Fruit fly (Drosophila melanogaster) whole organism, embryonic: Measurements from ENCODE around the gene CG4968.
A peak's percentile ranks its signal among the peaks of the same experiment; 100 is the strongest.

Experiments used
- Bteb2 ChIP-seq: fragments of 200-800 bp; sonication (Bioruptor generic); optimal IDR thresholded peaks from 2 replicates; lab custom pipeline; 2016; ENCODE audit warnings: missing biosample characterization, missing genetic modification characterization
- CG10267 ChIP-seq: fragments of 200-800 bp; sonication (Bioruptor generic); optimal IDR thresholded peaks from 2 replicates; lab custom pipeline; 2018; ENCODE audit warnings: missing biosample characterization, mild to moderate bottlenecking, missing genetic modification characterization, moderate library complexity
- CG11398 ChIP-seq: fragments of 200-800 bp; sonication (Bioruptor generic); optimal IDR thresholded peaks from 2 replicates; lab custom pipeline; 2016; ENCODE audit warnings: missing biosample characterization, missing genetic modification characterization
- CG16813 ChIP-seq: fragments of 200-800 bp; sonication (Bioruptor generic); IDR thresholded peaks from 3 replicates; pipeline ENCODE4 v1.3.6; 2022; ENCODE audit warnings: missing biosample characterization, missing genetic modification characterization; ENCODE audit not compliant: partially characterized antibody
- CG18262 ChIP-seq: fragments of 200-800 bp; optimal IDR thresholded peaks from 3 replicates; lab custom pipeline; 2019; ENCODE audit warnings: missing biosample characterization, mild to moderate bottlenecking, missing genetic modification characterization, moderate library complexity
- CG18619 ChIP-seq: fragments of 200-800 bp; sonication (Bioruptor generic); optimal IDR thresholded peaks from 3 replicates; lab custom pipeline; 2017; ENCODE audit warnings: missing biosample characterization, mild to moderate bottlenecking, missing genetic modification characterization
- CG2678 ChIP-seq: fragments of 200-800 bp; sonication (Bioruptor generic); optimal IDR thresholded peaks from 3 replicates; lab custom pipeline; 2019; ENCODE audit warnings: missing biosample characterization, mild to moderate bottlenecking, missing genetic modification characterization, moderate library complexity
- CG31224 ChIP-seq: fragments of 200-800 bp; sonication (Bioruptor generic); IDR thresholded peaks from 2 replicates; pipeline ENCODE4 v1.3.6; 2022; ENCODE audit warnings: missing biosample characterization, missing genetic modification characterization
- CG31365 ChIP-seq: fragments of 200-800 bp; sonication (Bioruptor generic); optimal IDR thresholded peaks from 2 replicates; lab custom pipeline; 2018; ENCODE audit warnings: missing biosample characterization, mild to moderate bottlenecking, missing genetic modification characterization
- CG34376 ChIP-seq: fragments of 200-800 bp; sonication (Bioruptor generic); optimal IDR thresholded peaks from 2 replicates; lab custom pipeline; 2018; ENCODE audit warnings: missing biosample characterization, mild to moderate bottlenecking, missing genetic modification characterization
- CG43689 ChIP-seq: fragments of 200-800 bp; sonication (Bioruptor generic); IDR thresholded peaks from 2 replicates; pipeline ENCODE4 v1.3.6; 2022; ENCODE audit warnings: missing biosample characterization, missing genetic modification characterization
- CG4730 ChIP-seq: fragments of 200-800 bp; sonication (Bioruptor generic); IDR thresholded peaks from 2 replicates; pipeline ENCODE4 v1.3.6; 2022; ENCODE audit warnings: missing biosample characterization, missing genetic modification characterization
- CG4820 ChIP-seq: fragments of 200-800 bp; sonication (Bioruptor generic); optimal IDR thresholded peaks from 3 replicates; lab custom pipeline; 2016; ENCODE audit warnings: missing biosample characterization, missing genetic modification characterization
- CG6765 ChIP-seq: fragments of 200-800 bp; sonication (Bioruptor generic); optimal IDR thresholded peaks from 3 replicates; lab custom pipeline; 2017; ENCODE audit warnings: missing biosample characterization, mild to moderate bottlenecking, missing genetic modification characterization
- CG8290 ChIP-seq, 3 experiments: fragments of 200-800 bp; sonication (Bioruptor generic); optimal IDR thresholded peaks; 2 replicates each; lab custom pipeline; 2016 to 2019; ENCODE audit warnings: missing biosample characterization in 3 of 3, missing genetic modification characterization in 3 of 3, mild to moderate bottlenecking in 2 of 3, moderate library complexity in 1 of 3
- D19B ChIP-seq: fragments of 200-800 bp; sonication (Bioruptor generic); optimal IDR thresholded peaks from 2 replicates; lab custom pipeline; 2017; ENCODE audit warnings: missing biosample characterization, mild to moderate bottlenecking, missing genetic modification characterization
- Dad ChIP-seq: fragments of 200-800 bp; sonication (Bioruptor generic); optimal IDR thresholded peaks from 3 replicates; lab custom pipeline; 2016; ENCODE audit warnings: missing biosample characterization, missing genetic modification characterization
- Doc2 ChIP-seq: fragments of 200-800 bp; sonication (Bioruptor generic); IDR thresholded peaks from 2 replicates; pipeline ENCODE4 v1.3.6; 2022; ENCODE audit warnings: missing biosample characterization, missing genetic modification characterization
- Ets65A ChIP-seq: fragments of 200-800 bp; sonication (Bioruptor generic); peaks from one replicate; lab custom pipeline; 2016; ENCODE audit warnings: missing biosample characterization, missing genetic modification characterization
- Ets97D ChIP-seq: fragments of 200-800 bp; sonication (Bioruptor generic); optimal IDR thresholded peaks from 3 replicates; lab custom pipeline; 2016; ENCODE audit warnings: missing biosample characterization, missing genetic modification characterization
- H15 ChIP-seq: fragments of 200-800 bp; sonication (Bioruptor generic); IDR thresholded peaks from 3 replicates; pipeline ENCODE4 v1.3.6; 2022; ENCODE audit warnings: missing biosample characterization, missing genetic modification characterization
- HHEX ChIP-seq: fragments of 200-800 bp; sonication (Bioruptor generic); optimal IDR thresholded peaks from 3 replicates; lab custom pipeline; 2017; ENCODE audit warnings: missing biosample characterization, mild to moderate bottlenecking, missing genetic modification characterization, missing genetic modification reagents
- Hand ChIP-seq: fragments of 200-800 bp; sonication (Bioruptor generic); optimal IDR thresholded peaks from 2 replicates; lab custom pipeline; 2017; ENCODE audit warnings: mild to moderate bottlenecking, missing biosample characterization, missing genetic modification reagents, missing genetic modification characterization
- Mad ChIP-seq: fragments of 200-800 bp; sonication (Bioruptor generic); optimal IDR thresholded peaks from 2 replicates; lab custom pipeline; 2016; ENCODE audit warnings: missing biosample characterization, missing genetic modification characterization
- Mrtf ChIP-seq: fragments of 200-800 bp; sonication (Bioruptor generic); IDR thresholded peaks from 3 replicates; pipeline ENCODE4 v1.3.6; 2022; ENCODE audit warnings: missing biosample characterization, missing genetic modification characterization
- Nf-YB ChIP-seq: fragments of 200-800 bp; sonication (Bioruptor generic); optimal IDR thresholded peaks from 3 replicates; lab custom pipeline; 2019; ENCODE audit warnings: missing biosample characterization, mild to moderate bottlenecking, missing genetic modification characterization, moderate library complexity
- Oaz ChIP-seq: fragments of 200-800 bp; sonication (Bioruptor generic); IDR thresholded peaks from 2 replicates; pipeline ENCODE4 v1.3.6; 2022; ENCODE audit warnings: missing biosample characterization, missing genetic modification characterization
- Tbp ChIP-seq: fragments of >200 bp; optimal IDR thresholded peaks from 2 replicates; lab custom pipeline; 2018; ENCODE audit warnings: missing biosample characterization, missing genetic modification characterization
- ase ChIP-seq: fragments of 200-800 bp; sonication (Bioruptor generic); IDR thresholded peaks from 3 replicates; pipeline ENCODE4 v1.3.6; 2022; ENCODE audit warnings: missing biosample characterization, missing genetic modification characterization
- bcd ChIP-seq: fragments of 200-800 bp; sonication (Bioruptor generic); optimal IDR thresholded peaks from 2 replicates; lab custom pipeline; 2017; ENCODE audit warnings: missing biosample characterization, mild to moderate bottlenecking, missing genetic modification characterization
- cad ChIP-seq: fragments of >200 bp; optimal IDR thresholded peaks from 2 replicates; lab custom pipeline; 2017; ENCODE audit warnings: missing biosample characterization, missing genetic modification characterization
- caup ChIP-seq: fragments of 200-800 bp; sonication (Bioruptor generic); optimal IDR thresholded peaks from 3 replicates; lab custom pipeline; 2017; ENCODE audit warnings: missing biosample characterization, mild to moderate bottlenecking, missing genetic modification characterization, moderate library complexity; ENCODE audit not compliant: severe bottlenecking
- ci ChIP-seq: fragments of 200-800 bp; sonication (Bioruptor generic); IDR thresholded peaks from 3 replicates; pipeline ENCODE4 v1.3.6; 2022; ENCODE audit warnings: missing biosample characterization, missing genetic modification characterization
- corto ChIP-seq: fragments of 200-800 bp; sonication (Bioruptor generic); optimal IDR thresholded peaks from 2 replicates; lab custom pipeline; 2016; ENCODE audit warnings: missing biosample characterization, mild to moderate bottlenecking, missing genetic modification characterization, moderate library complexity
- crol ChIP-seq: fragments of 200-800 bp; sonication (Bioruptor generic); IDR thresholded peaks from 2 replicates; pipeline ENCODE4 v1.3.6; 2022; ENCODE audit warnings: missing biosample characterization, missing genetic modification characterization
- dati ChIP-seq: fragments of 200-800 bp; sonication (Bioruptor generic); IDR thresholded peaks from 2 replicates; pipeline ENCODE4 v1.3.6; 2022; ENCODE audit warnings: missing biosample characterization, missing genetic modification characterization
- fd102C ChIP-seq: fragments of 200-800 bp; sonication (Bioruptor generic); optimal IDR thresholded peaks from 2 replicates; lab custom pipeline; 2018; ENCODE audit warnings: missing biosample characterization, mild to moderate bottlenecking, missing genetic modification characterization, moderate library complexity
- fd3F ChIP-seq: fragments of 200-800 bp; sonication (Bioruptor generic); optimal IDR thresholded peaks from 2 replicates; lab custom pipeline; 2018; ENCODE audit warnings: missing biosample characterization, mild to moderate bottlenecking, missing genetic modification characterization, moderate library complexity
- gce ChIP-seq: fragments of 200-800 bp; sonication (Bioruptor generic); IDR thresholded peaks from 3 replicates; pipeline ENCODE4 v1.3.6; 2022; ENCODE audit warnings: missing biosample characterization, missing genetic modification characterization
- gcm ChIP-seq: fragments of 200-800 bp; sonication (Bioruptor generic); optimal IDR thresholded peaks from 2 replicates; lab custom pipeline; 2019; ENCODE audit warnings: missing biosample characterization, mild to moderate bottlenecking, missing genetic modification characterization, moderate library complexity
- gem ChIP-seq: fragments of 200-800 bp; sonication (Bioruptor generic); optimal IDR thresholded peaks from 2 replicates; lab custom pipeline; 2019; ENCODE audit warnings: missing biosample characterization, mild to moderate bottlenecking, missing genetic modification characterization, moderate library complexity
- gsb-n ChIP-seq: fragments of 200-800 bp; sonication (Bioruptor generic); optimal IDR thresholded peaks from 3 replicates; lab custom pipeline; 2018; ENCODE audit warnings: missing biosample characterization, mild to moderate bottlenecking, missing genetic modification characterization
- ham ChIP-seq: fragments of 200-800 bp; sonication (Bioruptor generic); IDR thresholded peaks from 2 replicates; pipeline ENCODE4 v1.3.6; 2022; ENCODE audit warnings: missing biosample characterization, missing genetic modification characterization
- hth ChIP-seq: fragments of >200 bp; optimal IDR thresholded peaks from 2 replicates; lab custom pipeline; 2017; ENCODE audit warnings: inconsistent platforms
- kni ChIP-seq: fragments of 200-800 bp; sonication (Bioruptor generic); optimal IDR thresholded peaks from 3 replicates; lab custom pipeline; 2017; ENCODE audit warnings: mild to moderate bottlenecking, missing biosample characterization, missing genetic modification reagents, missing genetic modification characterization
- lola ChIP-seq, 3 experiments: fragments of >200 bp in 2 of 3; fragments of 200-800 bp in 1 of 3; sonication (Bioruptor generic) in 1 of 3; optimal IDR thresholded peaks; 2 replicates each; lab custom pipeline; 2017 to 2019; ENCODE audit warnings: missing biosample characterization in 3 of 3, missing genetic modification characterization in 3 of 3, mild to moderate bottlenecking in 1 of 3, moderate library complexity in 1 of 3
- nom ChIP-seq: fragments of 200-800 bp; sonication (Bioruptor generic); optimal IDR thresholded peaks from 2 replicates; lab custom pipeline; 2017; ENCODE audit warnings: missing biosample characterization, missing genetic modification characterization, mild to moderate bottlenecking, moderate library complexity, missing genetic modification reagents
- odd ChIP-seq: fragments of 200-800 bp; sonication (Bioruptor generic); optimal IDR thresholded peaks from 2 replicates; lab custom pipeline; 2017; ENCODE audit warnings: missing biosample characterization, mild to moderate bottlenecking, missing genetic modification characterization
- sisA ChIP-seq: fragments of 200-800 bp; sonication (Bioruptor generic); IDR thresholded peaks from 2 replicates; pipeline ENCODE4 v1.3.6; 2022; ENCODE audit warnings: missing biosample characterization, missing genetic modification characterization
- vfl ChIP-seq: fragments of 200-800 bp; sonication (Bioruptor generic); optimal IDR thresholded peaks from 2 replicates; lab custom pipeline; 2016; ENCODE audit warnings: missing biosample characterization, missing genetic modification characterization
- zen2 ChIP-seq: fragments of 200-800 bp; sonication (Bioruptor generic); IDR thresholded peaks from 3 replicates; pipeline ENCODE4 v1.3.6; 2022; ENCODE audit warnings: missing biosample characterization, missing genetic modification characterization; ENCODE audit not compliant: partially characterized antibody

CG4968 gene

dm6 chr2L:10339212-10339721, 32.5 kb downstream of the CG4968 start, which contains the start of gene SamDC (continued):
- TF ChIP-seq CG11398 (GFP tag; lab: Kevin White, UChicago): no peak
- TF ChIP-seq CG43689 (GFP tag; lab: Robert Waterston, UW): no peak
- TF ChIP-seq Nf-YB: peak; percentile 4
- peak; percentile 4 for TF ChIP-seq Mad
- no peak; the same call in 2 of the 3 replicates for TF ChIP-seq zen2 (GFP tag; lab: Robert Waterston, UW)
- TF ChIP-seq CG18619 (GFP tag; lab: Kevin White, UChicago): no peak
- TF ChIP-seq dati (GFP tag; lab: Robert Waterston, UW): no peak
- TF ChIP-seq lola (GFP tag; optimal IDR thresholded peaks at IDR 0.05; lab: Kevin White, UChicago): peak in 2 of 3 experiments; percentile 24 to 98
- no peak for TF ChIP-seq Mrtf (GFP tag; lab: Robert Waterston, UW)
- TF ChIP-seq cad (GFP tag; lab: Kevin White, UChicago): no peak
- TF ChIP-seq gem (tag; lab: Kevin White, UChicago): peak; percentile 76
- TF ChIP-seq CG4820 (GFP tag; lab: Kevin White, UChicago): no peak
- TF ChIP-seq ci (GFP tag; lab: Robert Waterston, UW): peak; percentile 66; the same call in 2 of the 3 replicates
- no peak for TF ChIP-seq odd (GFP tag; lab: Kevin White, UChicago)
- no peak for TF ChIP-seq H15 (GFP tag; lab: Robert Waterston, UW)
- no peak for TF ChIP-seq nom (GFP tag; lab: Kevin White, UChicago)
- TF ChIP-seq Ets65A (GFP tag; lab: Kevin White, UChicago): peak; percentile 14
- peak; percentile 24 for TF ChIP-seq gsb-n (tag; lab: Kevin White, UChicago)
- peak; percentile 80 for TF ChIP-seq CG8290 (GFP tag; optimal IDR thresholded peaks at IDR 0.05; lab: Kevin White, UChicago)
- peak; percentile 1 to 79 for TF ChIP-seq CG8290 (tag; optimal IDR thresholded peaks at IDR 0.05; lab: Kevin White, UChicago)
- no peak for TF ChIP-seq gcm (GFP tag; lab: Kevin White, UChicago)
- TF ChIP-seq fd3F (GFP tag; lab: Kevin White, UChicago): peak; percentile 25
- TF ChIP-seq CG18262 (tag; lab: Kevin White, UChicago): no peak
- TF ChIP-seq CG2678 (tag; lab: Kevin White, UChicago): peak; percentile 33
- TF ChIP-seq bcd: no peak
- peak; percentile 71 for TF ChIP-seq CG34376 (GFP tag; lab: Kevin White, UChicago)
- no peak for TF ChIP-seq ham (GFP tag; lab: Robert Waterston, UW)
- peak; percentile 31 for TF ChIP-seq CG6765
- peak; percentile 81 for TF ChIP-seq CG16813 (GFP tag; lab: Robert Waterston, UW)
- peak; percentile 19 for TF ChIP-seq corto (GFP tag; lab: Kevin White, UChicago)
- no peak for TF ChIP-seq Bteb2 (GFP tag; lab: Kevin White, UChicago)
- no peak for TF ChIP-seq Tbp
- no peak for TF ChIP-seq CG31224 (GFP tag; lab: Robert Waterston, UW)
- no peak for TF ChIP-seq vfl
- peak; percentile 42 for TF ChIP-seq Ets97D (GFP tag; lab: Kevin White, UChicago)
- peak; percentile 5 for TF ChIP-seq Dad
- no peak for TF ChIP-seq hth
- TF ChIP-seq gce (GFP tag; lab: Robert Waterston, UW): no peak
- TF ChIP-seq fd102C: no peak
- no peak for TF ChIP-seq Hand
- no peak for TF ChIP-seq D19B (GFP tag; lab: Kevin White, UChicago)
- no peak for TF ChIP-seq crol (GFP tag; lab: Robert Waterston, UW)
- TF ChIP-seq CG31365 (tag; lab: Kevin White, UChicago): no peak
- TF ChIP-seq sisA (GFP tag; lab: Robert Waterston, UW): no peak
- TF ChIP-seq ase (GFP tag; lab: Robert Waterston, UW): no peak
- TF ChIP-seq Oaz (GFP tag; lab: Robert Waterston, UW): no peak
- TF ChIP-seq CG4730 (GFP tag; lab: Robert Waterston, UW): no peak
- TF ChIP-seq Doc2 (GFP tag; lab: Robert Waterston, UW): no peak
- TF ChIP-seq kni: no peak
- peak; percentile 58 for TF ChIP-seq CG10267 (tag; lab: Kevin White, UChicago)
- TF ChIP-seq HHEX (GFP tag; lab: Kevin White, UChicago): peak; percentile 48
- peak; percentile 45 for TF ChIP-seq caup (GFP tag; lab: Kevin White, UChicago)
